Worm (Caenorhabditis elegans): ENCODE results near the gene ucp-4.

ce11 chrV:9329245-9329979 is 4.7 kb upstream of the ucp-4 start:
- no peak for TF ChIP-seq lin-13 (tag; optimal IDR thresholded peaks at IDR 0.05)
- TF ChIP-seq pha-4 (tag; optimal IDR thresholded peaks at IDR 0.05): no peak
- TF ChIP-seq lsy-2 (tag; optimal IDR thresholded peaks at IDR 0.05): no peak
- no peak for TF ChIP-seq mep-1 (tag; optimal IDR thresholded peaks at IDR 0.05)
- no peak for TF ChIP-seq nhr-12 (tag; optimal IDR thresholded peaks at IDR 0.05)
- TF ChIP-seq lin-32 (GFP tag; optimal IDR thresholded peaks at IDR 0.05): no peak

All from whole organism, mixed stage, embryonic.